Worm (Caenorhabditis elegans) whole organism, L4 larva: ENCODE measurements around the gene sri-28.

ENCODE experiments used
- F37D6.2 ChIP-seq: sonication (generic microtip); optimal IDR thresholded peaks from 2 replicates; lab custom pipeline; 2016; ENCODE audit warnings: mild to moderate bottlenecking, missing genetic modification characterization, missing compliant biosample characterization
- daf-19 ChIP-seq: fragments of 200-800 bp; sonication (Bioruptor generic); conservative IDR thresholded peaks from 2 replicates; pipeline ENCODE4 v1.3.6; 2022; ENCODE audit warnings: missing genetic modification characterization, missing compliant biosample characterization
- nhr-28 ChIP-seq: fragments of 150-350 bp; optimal IDR thresholded peaks from 2 replicates; lab custom pipeline; 2014; ENCODE audit warnings: missing biosample characterization, missing genetic modification characterization
- pha-4 ChIP-seq, 2 experiments: fragments of 150-350 bp in 1 of 2; fragments of 200-800 bp in 1 of 2; sonication (Bioruptor generic) in 1 of 2; IDR thresholded peaks in 1 of 2; optimal IDR thresholded peaks in 1 of 2; 2 replicates each; pipeline versions ENCODE4 v1.3.6 to Lab custom; 2014 to 2022; ENCODE audit warnings: missing genetic modification characterization in 2 of 2, missing genetic modification reagents in 2 of 2, missing biosample characterization in 1 of 2, missing compliant biosample characterization in 1 of 2

DNA sequence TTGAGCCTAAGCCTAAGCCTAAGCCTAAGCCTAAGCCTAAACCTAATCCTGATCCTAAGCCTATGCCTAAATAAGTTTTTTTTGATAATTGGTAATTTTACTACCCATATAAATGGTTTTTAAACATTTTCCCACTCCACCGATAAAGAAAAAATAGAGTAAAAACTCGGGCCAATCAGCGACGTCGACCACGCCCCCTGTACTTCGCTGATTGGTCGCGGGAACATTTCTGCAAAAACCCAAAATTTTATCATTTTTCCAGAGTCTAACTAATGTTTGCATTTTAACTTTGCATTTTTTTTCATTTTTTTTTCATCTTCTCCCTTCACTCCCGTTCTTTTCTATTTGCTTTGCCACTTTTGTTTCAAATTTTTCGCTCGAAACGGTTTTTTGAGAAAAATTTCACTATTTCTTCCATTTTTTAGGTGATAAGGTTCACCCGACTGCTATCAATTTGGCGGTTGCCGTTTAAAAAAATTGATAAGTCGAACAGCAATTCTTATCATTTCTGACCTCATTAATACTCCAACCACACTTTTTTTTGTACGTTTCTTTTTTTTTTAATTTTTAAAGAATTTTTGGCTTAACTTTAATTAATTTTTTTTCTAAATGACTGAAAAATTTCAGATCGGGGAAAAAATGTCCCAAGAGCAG is 34.2 kb upstream of the sri-28 start, which contains the start of gene C41H7.2:
- TF ChIP-seq F37D6.2 (tag; lab: Kevin White, UChicago) (no peak), pha-4 (GFP tag; IDR thresholded peaks at IDR 0.05; lab: Robert Waterston, UW) (no peak), pha-4 (tag; optimal IDR thresholded peaks at IDR 0.05; lab: Kevin White, UChicago) (no peak), daf-19 (no peak), nhr-28 (tag; lab: Kevin White, UChicago) (peak; percentile 75)
